Worm (Caenorhabditis elegans): Measurements from ENCODE around the gene F19C7.2.

Gene F19C7.2

DNA sequence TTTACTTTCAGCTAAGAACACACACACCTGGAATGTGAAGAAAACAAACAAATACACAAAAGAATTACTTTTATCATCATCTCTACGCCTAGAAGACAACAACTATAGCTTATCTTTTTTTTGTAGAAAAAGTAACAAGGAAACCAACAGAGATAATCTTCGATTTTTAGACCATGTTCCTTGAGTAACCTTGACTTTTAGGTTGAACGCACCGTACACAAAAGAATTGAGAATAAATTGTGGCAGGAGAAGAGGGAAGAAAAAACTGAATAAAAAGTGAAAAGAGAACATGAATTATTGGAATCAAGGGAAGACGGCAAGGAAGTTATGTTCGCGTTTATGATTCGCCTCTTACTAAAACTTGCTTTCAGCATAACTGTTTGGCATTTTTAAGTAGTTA lies 41.2 kb downstream of the F19C7.2 start:
- no peak for TF ChIP-seq npax-4 (tag; optimal IDR thresholded peaks at IDR 0.05)
- TF ChIP-seq fax-1 (tag; optimal IDR thresholded peaks at IDR 0.05) = no peak
- no peak for TF ChIP-seq ceh-18 (tag; optimal IDR thresholded peaks at IDR 0.05)
- no peak for TF ChIP-seq ceh-31 (tag; optimal IDR thresholded peaks at IDR 0.05)
- TF ChIP-seq nhr-232 (tag; optimal IDR thresholded peaks at IDR 0.05) = no peak
- TF ChIP-seq pha-2 (tag; optimal IDR thresholded peaks at IDR 0.05) = no peak
- no peak for TF ChIP-seq unc-42 (tag; optimal IDR thresholded peaks at IDR 0.05)

DNA sequence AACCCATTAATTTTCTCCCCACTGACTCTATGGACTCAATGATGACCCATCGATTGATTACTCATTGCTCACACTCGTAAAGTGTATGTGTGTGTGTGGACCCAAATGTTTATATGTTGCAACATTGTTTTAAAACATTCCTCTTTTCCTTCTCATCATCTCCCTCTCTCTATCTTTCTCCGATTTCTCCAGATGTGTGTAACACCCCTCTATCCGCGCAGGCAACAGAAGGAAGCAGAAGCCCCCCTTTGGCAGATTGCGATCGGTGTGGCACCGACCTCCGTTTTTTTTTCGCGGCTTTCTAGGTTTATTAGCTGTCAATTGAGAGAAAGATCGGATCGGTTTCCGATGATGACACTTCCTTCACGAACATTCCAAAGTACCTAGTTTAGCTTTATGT lies 43.8 kb downstream of the F19C7.2 start:
- TF ChIP-seq unc-86 (tag; optimal IDR thresholded peaks at IDR 0.05) (no peak), hlh-30 (tag; optimal IDR thresholded peaks at IDR 0.05; ENCODE audit: insufficient read depth) (no peak), unc-55 (GFP tag; optimal IDR thresholded peaks at IDR 0.05) (no peak), nfya-1 (tag; optimal IDR thresholded peaks at IDR 0.05) (no peak), ceh-31 (tag; optimal IDR thresholded peaks at IDR 0.05) (no peak), fkh-10 (GFP tag; optimal IDR thresholded peaks at IDR 0.05) (no peak), C08G9.2 (tag; optimal IDR thresholded peaks at IDR 0.05) (no peak), ceh-14 (tag; optimal IDR thresholded peaks at IDR 0.05) (no peak), ama-1 (optimal IDR thresholded peaks at IDR 0.05) (no peak), mec-3 (tag; optimal IDR thresholded peaks at IDR 0.05; ENCODE audit: borderline replicate concordance) (no peak), nhr-232 (tag; optimal IDR thresholded peaks at IDR 0.05) (no peak)

DNA sequence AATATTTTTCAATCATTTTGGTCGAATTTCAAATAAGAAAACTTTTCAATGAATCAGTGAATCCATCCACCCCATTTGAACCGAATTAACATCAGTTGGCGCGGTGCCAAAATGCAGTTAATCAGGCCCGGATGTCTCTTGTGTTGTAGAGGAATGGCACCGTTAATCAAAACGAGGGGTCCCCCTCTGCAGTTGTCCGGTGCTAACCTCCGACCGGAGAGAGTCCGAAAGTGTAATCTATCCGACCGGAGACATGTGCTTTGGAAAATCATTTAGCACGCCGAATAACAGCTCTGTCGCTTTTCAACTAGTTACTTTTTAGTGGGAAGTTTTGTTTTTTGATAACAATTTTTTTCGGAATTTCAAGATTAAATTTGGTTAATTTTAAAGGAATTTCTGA lies 45.5 kb downstream of the F19C7.2 start:
- no peak for TF ChIP-seq npax-4 (tag; optimal IDR thresholded peaks at IDR 0.05)
- no peak for TF ChIP-seq ceh-34 (tag; optimal IDR thresholded peaks at IDR 0.05)
- TF ChIP-seq sox-2 (GFP tag; IDR thresholded peaks at IDR 0.05) = no peak
- no peak for TF ChIP-seq unc-42 (tag; optimal IDR thresholded peaks at IDR 0.05)
- TF ChIP-seq ceh-9 (tag; optimal IDR thresholded peaks at IDR 0.05) = no peak
- no peak for TF ChIP-seq che-1 (tag; optimal IDR thresholded peaks at IDR 0.05)
- TF ChIP-seq madf-2 (tag; optimal IDR thresholded peaks at IDR 0.05) = no peak
- no peak for TF ChIP-seq dve-1 (tag; optimal IDR thresholded peaks at IDR 0.05)
- TF ChIP-seq C08G9.2 (tag; optimal IDR thresholded peaks at IDR 0.05) = no peak
- TF ChIP-seq ztf-16 (tag; optimal IDR thresholded peaks at IDR 0.05) = no peak
- TF ChIP-seq ets-4 (tag; optimal IDR thresholded peaks at IDR 0.05) = no peak
- no peak for TF ChIP-seq odd-2 (tag; optimal IDR thresholded peaks at IDR 0.05)
- TF ChIP-seq fkh-6 (tag; optimal IDR thresholded peaks at IDR 0.05) = no peak
- no peak for TF ChIP-seq elt-2 (tag; optimal IDR thresholded peaks at IDR 0.05)

DNA sequence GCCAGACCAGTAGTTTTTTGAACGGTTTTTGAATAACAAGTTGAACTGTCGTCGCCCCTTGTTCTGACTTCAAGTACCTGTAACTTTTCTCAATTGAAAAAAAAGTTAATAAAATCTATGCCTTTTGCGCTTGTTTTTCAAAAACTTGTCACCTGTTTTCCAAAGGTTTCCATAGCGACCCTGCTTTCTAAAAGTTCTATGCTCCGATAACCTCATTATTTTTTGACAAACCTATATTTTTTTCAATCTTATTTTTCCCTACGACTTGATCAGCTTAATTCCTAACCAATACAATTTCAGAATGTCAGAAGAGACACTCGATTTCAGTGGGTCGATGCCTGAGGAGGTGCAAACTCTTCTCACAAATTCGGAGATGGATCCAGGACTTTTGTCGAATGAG lies 47.6 kb downstream of the F19C7.2 start, which contains the start of gene F29B9.8:
TSS of gene F29B9.8 (plus strand) at position 301 of the 400 bp plus-strand sequence.
- TF ChIP-seq pag-3 (tag; optimal IDR thresholded peaks at IDR 0.05; ENCODE audit: borderline replicate concordance) (no peak), ceh-18 (tag; optimal IDR thresholded peaks at IDR 0.05) (no peak), ceh-48 (tag; optimal IDR thresholded peaks at IDR 0.05) (no peak), ets-4 (tag; optimal IDR thresholded peaks at IDR 0.05) (no peak), ceh-2 (tag; optimal IDR thresholded peaks at IDR 0.05) (no peak), unc-86 (tag; optimal IDR thresholded peaks at IDR 0.05) (no peak), fax-1 (tag; optimal IDR thresholded peaks at IDR 0.05) (no peak), eyg-1 (tag; optimal IDR thresholded peaks at IDR 0.05) (no peak), hlh-8 (tag; optimal IDR thresholded peaks at IDR 0.05) (no peak), unc-42 (tag; optimal IDR thresholded peaks at IDR 0.05) (no peak), madf-2 (tag; optimal IDR thresholded peaks at IDR 0.05) (no peak)

DNA sequence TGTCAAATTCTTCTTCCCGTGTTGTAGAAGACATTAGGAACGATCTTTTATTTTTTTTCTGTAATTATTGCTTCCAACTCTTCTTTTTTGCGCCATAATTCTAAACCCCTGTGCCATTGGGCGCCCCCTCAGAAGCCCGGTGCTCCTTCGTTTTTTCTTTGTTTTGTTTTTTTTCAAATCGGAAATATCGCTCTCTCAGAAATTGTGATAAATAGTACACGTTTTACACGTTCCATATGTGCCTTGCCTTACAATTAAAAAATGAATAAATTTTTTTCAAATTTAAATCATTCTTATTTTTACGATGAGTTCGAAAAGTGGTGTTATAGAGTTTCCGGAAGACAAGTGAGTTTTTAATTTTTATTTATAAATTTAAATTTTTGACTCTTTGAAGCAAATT lies 49.7 kb downstream of the F19C7.2 start, which contains the start of gene F29B9.7:
TSS of gene F29B9.7 (plus strand) at position 301 of the 400 bp plus-strand sequence.
- no peak for TF ChIP-seq tbx-2 (tag; optimal IDR thresholded peaks at IDR 0.05)
- TF ChIP-seq ceh-14 (tag; optimal IDR thresholded peaks at IDR 0.05) = no peak
- TF ChIP-seq hlh-13 (GFP tag; optimal IDR thresholded peaks at IDR 0.05) = no peak
- TF ChIP-seq dmd-4 (tag; optimal IDR thresholded peaks at IDR 0.05; ENCODE audit: borderline replicate concordance) = no peak
- no peak for TF ChIP-seq ahr-1 (tag; optimal IDR thresholded peaks at IDR 0.05)
- TF ChIP-seq ceh-34 (tag; optimal IDR thresholded peaks at IDR 0.05) = no peak
- no peak for TF ChIP-seq pqm-1 (tag; optimal IDR thresholded peaks at IDR 0.05)
- no peak for TF ChIP-seq ceh-19 (GFP tag; optimal IDR thresholded peaks at IDR 0.05)

Data from whole organism, late embryonic.